Fruit fly (Drosophila melanogaster) whole organism, pupa: Measurements from ENCODE around the gene CG13458.

Source experiments
- CG10348 ChIP-seq: fragments of 200-800 bp; sonication (Bioruptor generic); IDR thresholded peaks from 2 replicates; pipeline ENCODE4 v1.3.6; 2022; ENCODE audit warnings: missing biosample characterization, missing genetic modification characterization
- CG12605 ChIP-seq: fragments of 200-800 bp; sonication (Bioruptor generic); IDR thresholded peaks from 2 replicates; pipeline ENCODE4 v1.3.6; 2022; ENCODE audit warnings: missing biosample characterization, missing genetic modification characterization
- CG13204 ChIP-seq: fragments of 200-800 bp; sonication (Bioruptor generic); optimal IDR thresholded peaks from 2 replicates; lab custom pipeline; 2018; ENCODE audit warnings: missing biosample characterization, mild to moderate bottlenecking, missing genetic modification characterization, moderate library complexity
- CG14655 ChIP-seq: fragments of 200-800 bp; sonication (Bioruptor generic); optimal IDR thresholded peaks from 3 replicates; lab custom pipeline; 2017; ENCODE audit warnings: mild to moderate bottlenecking, missing biosample characterization, missing genetic modification reagents, missing genetic modification characterization
- CG17806 ChIP-seq: fragments of 200-800 bp; sonication (Bioruptor generic); optimal IDR thresholded peaks from 2 replicates; lab custom pipeline; 2018; ENCODE audit warnings: missing biosample characterization, mild to moderate bottlenecking, missing genetic modification characterization, moderate library complexity
- CG32121 ChIP-seq: fragments of 200-800 bp; sonication (Bioruptor generic); IDR thresholded peaks from 2 replicates; pipeline ENCODE4 v1.3.6; 2022; ENCODE audit warnings: missing biosample characterization, missing genetic modification characterization
- CG4496 ChIP-seq: fragments of 200-800 bp; sonication (Bioruptor generic); IDR thresholded peaks from 3 replicates; pipeline ENCODE4 v1.3.6; 2022; ENCODE audit warnings: missing biosample characterization, missing genetic modification characterization
- CG8159 ChIP-seq: fragments of 200-800 bp; sonication (Bioruptor generic); optimal IDR thresholded peaks from 3 replicates; lab custom pipeline; 2018; ENCODE audit warnings: missing biosample characterization, mild to moderate bottlenecking, missing genetic modification characterization, moderate library complexity
- EcR ChIP-seq: fragments of 200-800 bp; sonication (Bioruptor generic); optimal IDR thresholded peaks from 3 replicates; lab custom pipeline; 2019; ENCODE audit warnings: missing biosample characterization, missing genetic modification characterization, mild to moderate bottlenecking, moderate library complexity, missing genetic modification reagents
- Ets98B ChIP-seq: fragments of 200-800 bp; sonication (Bioruptor generic); IDR thresholded peaks from 2 replicates; pipeline ENCODE4 v1.3.6; 2022; ENCODE audit warnings: missing biosample characterization, missing genetic modification characterization
- Pif1B ChIP-seq: fragments of 200-800 bp; sonication (Bioruptor generic); optimal IDR thresholded peaks from 3 replicates; lab custom pipeline; 2016; ENCODE audit warnings: missing biosample characterization, missing genetic modification characterization
- fd96Ca ChIP-seq: fragments of 200-800 bp; sonication (Bioruptor generic); IDR thresholded peaks from 3 replicates; pipeline ENCODE4 v1.3.6; 2022; ENCODE audit warnings: missing biosample characterization, missing genetic modification characterization
- gl ChIP-seq: fragments of 200-800 bp; sonication (Bioruptor generic); optimal IDR thresholded peaks from 2 replicates; lab custom pipeline; 2018; ENCODE audit warnings: missing biosample characterization, mild to moderate bottlenecking, missing genetic modification characterization
- rn ChIP-seq: fragments of 200-800 bp; sonication (Bioruptor generic); IDR thresholded peaks from 2 replicates; pipeline ENCODE4 v1.3.6; 2022; ENCODE audit warnings: missing biosample characterization, missing genetic modification characterization

DNA sequence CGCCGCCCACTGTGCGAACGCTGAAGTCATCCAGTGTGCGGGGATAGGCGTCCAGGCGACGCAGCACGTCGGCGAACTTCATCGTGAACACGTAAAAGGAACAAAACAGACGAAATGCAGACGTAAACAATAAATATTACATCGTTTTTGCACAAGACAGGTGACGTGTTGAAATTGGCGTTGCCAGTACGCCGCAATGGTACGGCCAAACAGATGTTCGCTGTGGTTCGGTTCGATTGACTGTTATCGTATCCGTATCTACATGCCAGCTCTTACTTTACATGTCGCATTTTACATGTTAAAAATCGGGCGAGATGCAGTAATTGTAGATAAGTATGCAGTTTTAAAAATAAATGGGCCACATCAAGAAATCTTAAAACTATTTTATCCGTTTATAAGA, 50.1 kb downstream of the CG13458 start, which contains the start of gene CG7011:
- TF ChIP-seq gl (tag; lab: Kevin White, UChicago) = no peak
- no peak for TF ChIP-seq CG14655 (GFP tag; lab: Kevin White, UChicago)
- no peak for TF ChIP-seq CG8159 (tag; lab: Kevin White, UChicago)
- TF ChIP-seq CG17806 = no peak
- TF ChIP-seq EcR (GFP tag; lab: Kevin White, UChicago) = no peak
- no peak for TF ChIP-seq Pif1B
- TF ChIP-seq CG4496 (GFP tag; lab: Robert Waterston, UW) = no peak
- no peak for TF ChIP-seq CG10348 (GFP tag; lab: Robert Waterston, UW)
- TF ChIP-seq fd96Ca (GFP tag; lab: Robert Waterston, UW) = no peak
- TF ChIP-seq CG32121 (GFP tag; lab: Robert Waterston, UW) = no peak
- TF ChIP-seq Ets98B (GFP tag; lab: Robert Waterston, UW) = no peak
- no peak for TF ChIP-seq CG12605
- no peak for TF ChIP-seq CG13204 (GFP tag; lab: Kevin White, UChicago)
- no peak for TF ChIP-seq rn (GFP tag; lab: Robert Waterston, UW)
